Fruit fly (Drosophila melanogaster): Measurements from ENCODE around the gene CG11349.

CG11349 gene

dm6 chr3L:4474946-4475470 is 2.1 kb downstream of the CG11349 start (continued):
- TF ChIP-seq Awh (GFP tag; IDR thresholded peaks at IDR 0.05) (peak; percentile 56; the same call in 1 of the 2 replicates), CG9797 (GFP tag; optimal IDR thresholded peaks at IDR 0.05) (no peak), gcm (GFP tag; optimal IDR thresholded peaks at IDR 0.05) (no peak), gce (GFP tag; IDR thresholded peaks at IDR 0.05) (peak; percentile 89; the same call in 2 of the 3 replicates), kay (GFP tag; optimal IDR thresholded peaks at IDR 0.05) (no peak), dm (GFP tag; optimal IDR thresholded peaks at IDR 0.05) (peak; percentile 52), wdn (GFP tag; IDR thresholded peaks at IDR 0.05) (peak; percentile 45; the same call in 1 of the 2 replicates), CG12104 (GFP tag; optimal IDR thresholded peaks at IDR 0.05) (peak; percentile 74), pan (optimal IDR thresholded peaks at IDR 0.05) (no peak), pan (GFP tag; optimal IDR thresholded peaks at IDR 0.05 in 1 of 2, IDR thresholded peaks at IDR 0.05 in 1 of 2) (peak in 1 of 2 experiments; percentile 75), CG18764 (GFP tag; optimal IDR thresholded peaks at IDR 0.05) (peak; percentile 77), CG17328 (GFP tag; IDR thresholded peaks at IDR 0.05) (peak; percentile 84), CG15514 (GFP tag; optimal IDR thresholded peaks at IDR 0.05) (peak; percentile 92), CG1647 (GFP tag; optimal IDR thresholded peaks at IDR 0.05) (peak; percentile 52), fru (optimal IDR thresholded peaks at IDR 0.05) (no peak), lab (GFP tag; optimal IDR thresholded peaks at IDR 0.05) (peak; percentile 97), CG12155 (GFP tag; optimal IDR thresholded peaks at IDR 0.05) (peak; percentile 33), Mad (GFP tag; optimal IDR thresholded peaks at IDR 0.05) (peak; percentile 67), Blimp-1 (GFP tag; optimal IDR thresholded peaks at IDR 0.05) (peak; percentile 73), twi (tag; optimal IDR thresholded peaks at IDR 0.05) (no peak), Chrac-16 (GFP tag; optimal IDR thresholded peaks at IDR 0.05) (no peak), HmgZ (tag; optimal IDR thresholded peaks at IDR 0.05) (peak; percentile 82), Pdp1 (GFP tag; optimal IDR thresholded peaks at IDR 0.05) (peak; percentile 39 to 66), CG9817 (tag; optimal IDR thresholded peaks at IDR 0.05) (peak; percentile 50), ash1 (GFP tag; optimal IDR thresholded peaks at IDR 0.05) (peak; percentile 77), Deaf1 (tag; optimal IDR thresholded peaks at IDR 0.05) (no peak), btn (GFP tag; optimal IDR thresholded peaks at IDR 0.05) (peak; percentile 48), CG11695 (GFP tag; IDR thresholded peaks at IDR 0.05) (0 out of 3 replicates have a peak, but pooled peaks have one; percentile 44), CG6254 (GFP tag; optimal IDR thresholded peaks at IDR 0.05) (peak; percentile 83), cad (GFP tag; optimal IDR thresholded peaks at IDR 0.05) (no peak), CG14014 (GFP tag; IDR thresholded peaks at IDR 0.05) (peak; percentile 68; the same call in 1 of the 2 replicates), Optix (GFP tag; IDR thresholded peaks at IDR 0.05) (no peak), H2.0 (GFP tag; IDR thresholded peaks at IDR 0.05) (peak; percentile 57), CG9932 (GFP tag; IDR thresholded peaks at IDR 0.05) (peak; percentile 28; the same call in 1 of the 2 replicates), CG10431 (GFP tag; optimal IDR thresholded peaks at IDR 0.05) (peak; percentile 84), otp (GFP tag; IDR thresholded peaks at IDR 0.05) (peak; percentile 84; the same call in 2 of the 3 replicates), HLH3B (GFP tag; IDR thresholded peaks at IDR 0.05) (peak; percentile 40; the same call in 1 of the 2 replicates), eyg (GFP tag; optimal IDR thresholded peaks at IDR 0.05) (peak; percentile 72), fd3F (GFP tag; optimal IDR thresholded peaks at IDR 0.05) (peak; percentile 68), CrebB (tag; optimal IDR thresholded peaks at IDR 0.05) (peak; percentile 95), HLHmδ (GFP tag; optimal IDR thresholded peaks at IDR 0.05) (peak; percentile 87), CG18262 (tag; optimal IDR thresholded peaks at IDR 0.05) (no peak), emc (GFP tag; optimal IDR thresholded peaks at IDR 0.05) (peak; percentile 55), prd (optimal IDR thresholded peaks at IDR 0.05) (no peak), prd (GFP tag; IDR thresholded peaks at IDR 0.05) (no peak)
